Worm (Caenorhabditis elegans) whole organism, L1 larva: ENCODE results near the gene btb-8.
A peak's percentile ranks its signal among the peaks of the same experiment; 100 is the strongest.

ENCODE experiments used
- C04F5.9 ChIP-seq: sonication (generic microtip); optimal IDR thresholded peaks from 2 replicates; lab custom pipeline; 2016; ENCODE audit warnings: missing genetic modification characterization, missing compliant biosample characterization
- C34B4.2 ChIP-seq: sonication (generic microtip); optimal IDR thresholded peaks from 2 replicates; lab custom pipeline; 2017; ENCODE audit warnings: mild to moderate bottlenecking, missing genetic modification characterization, missing compliant biosample characterization
- F16B12.6 ChIP-seq: fragments of 150-350 bp; optimal IDR thresholded peaks from 2 replicates; lab custom pipeline; 2014; ENCODE audit warnings: missing biosample characterization, missing genetic modification characterization
- ama-1 ChIP-seq: fragments of 150-350 bp; optimal IDR thresholded peaks from 2 replicates; lab custom pipeline; 2014
- blmp-1 ChIP-seq: fragments of 150-350 bp; optimal IDR thresholded peaks from 2 replicates; lab custom pipeline; 2014; ENCODE audit warnings: missing biosample characterization, missing genetic modification characterization
- ceh-63 ChIP-seq: fragments of 200-800 bp; sonication (Bioruptor generic); optimal IDR thresholded peaks from 2 replicates; lab custom pipeline; 2018; ENCODE audit warnings: mild to moderate bottlenecking, missing genetic modification characterization, missing compliant biosample characterization
- ceh-8 ChIP-seq: fragments of 200-800 bp; sonication (Bioruptor generic); optimal IDR thresholded peaks from 2 replicates; lab custom pipeline; 2018; ENCODE audit warnings: mild to moderate bottlenecking, missing genetic modification characterization, moderate library complexity, missing compliant biosample characterization
- ceh-88 ChIP-seq: fragments of 200-800 bp; sonication (Bioruptor generic); IDR thresholded peaks from 2 replicates; pipeline ENCODE4 v1.3.6; 2022; ENCODE audit warnings: missing genetic modification characterization, missing compliant biosample characterization
- ceh-90 ChIP-seq: sonication (generic microtip); optimal IDR thresholded peaks from 2 replicates; lab custom pipeline; 2016; ENCODE audit warnings: missing genetic modification characterization, missing compliant biosample characterization
- dpl-1 ChIP-seq, 3 experiments: fragments of 150-350 bp in 2 of 3; sonication (generic microtip) in 1 of 3; optimal IDR thresholded peaks; 2 replicates each; lab custom pipeline; 2014 to 2017; ENCODE audit warnings: missing biosample characterization in 3 of 3, missing genetic modification characterization in 3 of 3, missing genetic modification reagents in 3 of 3
- efl-1 ChIP-seq, 4 experiments: fragments of 150-350 bp; optimal IDR thresholded peaks in 3 of 4; peaks in 1 of 4; 1 replicate in 1 of 4; 2 replicates in 3 of 4; lab custom pipeline; 2014; ENCODE audit warnings: missing biosample characterization in 2 of 4, missing genetic modification characterization in 2 of 4, missing genetic modification reagents in 2 of 4
- efl-3 ChIP-seq: fragments of 200-800 bp; sonication (Bioruptor generic); optimal IDR thresholded peaks from 2 replicates; lab custom pipeline; 2018; ENCODE audit warnings: mild to moderate bottlenecking, missing genetic modification characterization, missing compliant biosample characterization
- elt-3 ChIP-seq, 6 experiments: fragments of 150-350 bp in 1 of 6; sonication (generic microtip); optimal IDR thresholded peaks; 2 replicates each; lab custom pipeline; 2017 to 2018; ENCODE audit warnings: missing biosample characterization in 6 of 6, missing genetic modification characterization in 6 of 6, inconsistent platforms in 1 of 6
- fos-1 ChIP-seq: fragments of 150-350 bp; optimal IDR thresholded peaks from 2 replicates; lab custom pipeline; 2014; ENCODE audit warnings: missing biosample characterization, missing genetic modification characterization
- hpl-2 ChIP-seq: fragments of 150-350 bp; optimal IDR thresholded peaks from 2 replicates; lab custom pipeline; 2014; ENCODE audit warnings: missing biosample characterization, missing genetic modification reagents, missing genetic modification characterization
- irx-1 ChIP-seq: sonication (generic microtip); optimal IDR thresholded peaks from 2 replicates; lab custom pipeline; 2016; ENCODE audit warnings: missing genetic modification characterization, missing compliant biosample characterization
- lin-13 ChIP-seq: fragments of 150-350 bp; optimal IDR thresholded peaks from 2 replicates; lab custom pipeline; 2014; ENCODE audit warnings: missing biosample characterization, missing genetic modification reagents, missing genetic modification characterization
- lin-14 ChIP-seq: fragments of 200-800 bp; sonication (Bioruptor generic); optimal IDR thresholded peaks from 2 replicates; lab custom pipeline; 2018; ENCODE audit warnings: mild to moderate bottlenecking, missing genetic modification characterization, moderate library complexity, missing compliant biosample characterization
- lin-15B ChIP-seq: fragments of 150-350 bp; sonication (generic microtip); optimal IDR thresholded peaks from 3 replicates; lab custom pipeline; 2014; ENCODE audit warnings: missing biosample characterization, missing genetic modification characterization
- lin-35 ChIP-seq, 2 experiments: fragments of 150-350 bp; optimal IDR thresholded peaks; 2 replicates each; lab custom pipeline; 2014; ENCODE audit warnings: missing biosample characterization in 2 of 2, missing genetic modification characterization in 2 of 2, missing genetic modification reagents in 2 of 2
- lsy-2 ChIP-seq, 2 experiments: fragments of 150-350 bp; optimal IDR thresholded peaks; 2 replicates each; lab custom pipeline; 2014; ENCODE audit warnings: missing biosample characterization in 2 of 2, missing genetic modification characterization in 2 of 2
- mab-9 ChIP-seq: fragments of 200-800 bp; sonication (Bioruptor generic); IDR thresholded peaks from 2 replicates; pipeline ENCODE4 v1.3.6; 2022; ENCODE audit warnings: missing genetic modification reagents, missing genetic modification characterization, missing compliant biosample characterization
- mdl-1 ChIP-seq, 2 experiments: fragments of 150-350 bp; optimal IDR thresholded peaks; 2 replicates each; lab custom pipeline; 2014 to 2017; ENCODE audit warnings: missing biosample characterization in 2 of 2, missing genetic modification characterization in 2 of 2, inconsistent platforms in 1 of 2
- mef-2 ChIP-seq: fragments of 150-350 bp; optimal IDR thresholded peaks from 2 replicates; lab custom pipeline; 2014; ENCODE audit warnings: missing biosample characterization, missing genetic modification characterization
- mep-1 ChIP-seq: fragments of 150-350 bp; optimal IDR thresholded peaks from 2 replicates; lab custom pipeline; 2014; ENCODE audit warnings: missing biosample characterization, missing genetic modification characterization
- nhr-19 ChIP-seq: fragments of 200-800 bp; sonication (Bioruptor generic); conservative IDR thresholded peaks from 2 replicates; pipeline ENCODE4 v1.3.6; 2022; ENCODE audit warnings: missing genetic modification characterization, missing compliant biosample characterization
- nhr-20 ChIP-seq: sonication (generic microtip); optimal IDR thresholded peaks from 2 replicates; lab custom pipeline; 2016; ENCODE audit warnings: mild to moderate bottlenecking, missing genetic modification characterization, missing compliant biosample characterization
- nhr-237 ChIP-seq: fragments of 150-350 bp; optimal IDR thresholded peaks from 2 replicates; lab custom pipeline; 2014; ENCODE audit warnings: missing biosample characterization, missing genetic modification characterization
- nhr-71 ChIP-seq: sonication (generic microtip); optimal IDR thresholded peaks from 2 replicates; lab custom pipeline; 2016; ENCODE audit warnings: mild to moderate bottlenecking, missing genetic modification characterization, moderate library complexity, missing compliant biosample characterization
- nhr-77 ChIP-seq: fragments of 150-350 bp; optimal IDR thresholded peaks from 2 replicates; lab custom pipeline; 2014; ENCODE audit warnings: missing biosample characterization, missing genetic modification characterization
- nhr-85 ChIP-seq: sonication (generic microtip); peaks from one replicate; lab custom pipeline; 2016; ENCODE audit warnings: missing genetic modification characterization, inconsistent platforms, missing compliant biosample characterization
- pqm-1 ChIP-seq: sonication (generic microtip); optimal IDR thresholded peaks from 3 replicates; lab custom pipeline; 2017; ENCODE audit warnings: missing biosample characterization, missing genetic modification characterization
- rnt-1 ChIP-seq: sonication (generic microtip); optimal IDR thresholded peaks from 2 replicates; lab custom pipeline; 2016; ENCODE audit warnings: mild to moderate bottlenecking, missing genetic modification characterization, moderate library complexity, missing compliant biosample characterization
- sox-4 ChIP-seq: sonication (generic microtip); optimal IDR thresholded peaks from 2 replicates; lab custom pipeline; 2016; ENCODE audit warnings: missing genetic modification characterization, missing compliant biosample characterization
- sptf-1 ChIP-seq: fragments of 150-350 bp; optimal IDR thresholded peaks from 2 replicates; lab custom pipeline; 2014; ENCODE audit warnings: missing biosample characterization, missing genetic modification characterization
- tbx-2 ChIP-seq: sonication (generic microtip); optimal IDR thresholded peaks from 2 replicates; lab custom pipeline; 2016; ENCODE audit warnings: missing genetic modification characterization, missing compliant biosample characterization
- tlp-1 ChIP-seq: fragments of 150-350 bp; optimal IDR thresholded peaks from 2 replicates; lab custom pipeline; 2014; ENCODE audit warnings: missing biosample characterization, missing genetic modification characterization
- unc-130 ChIP-seq: fragments of 150-350 bp; optimal IDR thresholded peaks from 2 replicates; lab custom pipeline; 2017; ENCODE audit warnings: missing biosample characterization, missing genetic modification characterization, inconsistent platforms
- unc-30 ChIP-seq: sonication (generic microtip); optimal IDR thresholded peaks from 2 replicates; lab custom pipeline; 2017; ENCODE audit warnings: missing biosample characterization, missing genetic modification characterization
- unc-62 ChIP-seq: fragments of 150-350 bp; optimal IDR thresholded peaks from 2 replicates; lab custom pipeline; 2014; ENCODE audit warnings: missing biosample characterization, missing genetic modification reagents, missing genetic modification characterization
- unc-86 ChIP-seq: sonication (generic microtip); optimal IDR thresholded peaks from 2 replicates; lab custom pipeline; 2016; ENCODE audit warnings: missing genetic modification characterization, missing compliant biosample characterization
- unc-98 ChIP-seq: fragments of 200-800 bp; sonication (Bioruptor generic); IDR thresholded peaks from 2 replicates; pipeline ENCODE4 v1.3.6; 2022; ENCODE audit warnings: missing genetic modification characterization, missing compliant biosample characterization
- xbp-1 ChIP-seq: sonication (generic microtip); optimal IDR thresholded peaks from 2 replicates; lab custom pipeline; 2016; ENCODE audit warnings: missing genetic modification characterization, missing compliant biosample characterization
- ztf-11 ChIP-seq, 2 experiments: sonication (generic microtip); optimal IDR thresholded peaks; 2 replicates each; lab custom pipeline; 2016 to 2017; ENCODE audit warnings: missing genetic modification characterization in 2 of 2, missing biosample characterization in 1 of 2, missing compliant biosample characterization in 1 of 2
- ztf-4 ChIP-seq: fragments of 150-350 bp; optimal IDR thresholded peaks from 2 replicates; lab custom pipeline; 2014; ENCODE audit warnings: missing biosample characterization, missing genetic modification characterization

Gene btb-8

ce11 chrII:1736353-1736752 is 13.8 kb downstream of the btb-8 start, which contains the start of gene ceh-83:
TSS of gene ceh-83 (minus strand) at chrII:1736533.
- peak; percentile 80 for TF ChIP-seq lin-14
- TF ChIP-seq nhr-85 (tag; lab: Kevin White, UChicago) = peak; percentile 59
- TF ChIP-seq rnt-1 = peak; percentile 50
- TF ChIP-seq efl-1 (optimal IDR thresholded peaks at IDR 0.05; lab: Kevin White, UChicago) = peak; percentile 57 to 68
- TF ChIP-seq efl-1 (GFP tag; optimal IDR thresholded peaks at IDR 0.05 in 1 of 2; lab: Kevin White, UChicago) = peak; percentile 36 to 94
- TF ChIP-seq nhr-71 = no peak
- no peak for TF ChIP-seq elt-3 (tag; optimal IDR thresholded peaks at IDR 0.05; lab: Kevin White, UChicago)
- peak in 2 of 3 experiments; percentile 16 to 34 for TF ChIP-seq dpl-1 (GFP tag; optimal IDR thresholded peaks at IDR 0.05; lab: Kevin White, UChicago)
- TF ChIP-seq nhr-237 = no peak
- peak; percentile 19 for TF ChIP-seq nhr-20 (tag; lab: Kevin White, UChicago)
- peak; percentile 2 to 64 for TF ChIP-seq lin-35 (GFP tag; optimal IDR thresholded peaks at IDR 0.05; lab: Kevin White, UChicago)
- no peak for TF ChIP-seq C34B4.2
- TF ChIP-seq unc-130 = no peak

- TF ChIP-seq ceh-90 (tag; lab: Kevin White, UChicago) (no peak), C04F5.9 (no peak), ama-1 (lab: Kevin White, UChicago) (no peak), efl-1 (optimal IDR thresholded peaks at IDR 0.05; lab: Kevin White, UChicago) (no peak), efl-1 (GFP tag; optimal IDR thresholded peaks at IDR 0.05 in 1 of 2; lab: Kevin White, UChicago) (no peak), ceh-88 (GFP tag; lab: Robert Waterston, UW) (no peak), nhr-19 (no peak), lin-13 (GFP tag; lab: Kevin White, UChicago) (no peak), unc-130 (no peak), hpl-2 (no peak), nhr-77 (tag; lab: Kevin White, UChicago) (no peak), mef-2 (tag; lab: Kevin White, UChicago) (no peak), ztf-11 (tag; optimal IDR thresholded peaks at IDR 0.05; lab: Kevin White, UChicago) (no peak), mep-1 (no peak), unc-86 (no peak)
Observed at ce11 chrII:1738844-1739243, 16.3 kb downstream of the btb-8 start, which contains the start of the genes irld-9 and irld-33. TSS of gene irld-9 (minus strand) at chrII:1738944. TSS of gene irld-33 (plus strand) at chrII:1739052.

- no peak for TF ChIP-seq irx-1 (tag; lab: Kevin White, UChicago)
- TF ChIP-seq ceh-63 (GFP tag; lab: Kevin White, UChicago) = no peak
- TF ChIP-seq mep-1 = no peak
- no peak for TF ChIP-seq efl-1 (optimal IDR thresholded peaks at IDR 0.05; lab: Kevin White, UChicago)
- TF ChIP-seq efl-1 (GFP tag; optimal IDR thresholded peaks at IDR 0.05 in 1 of 2; lab: Kevin White, UChicago) = peak in 1 of 2 experiments; percentile 26
Observed at ce11 chrII:1741248-1741647, 18.7 kb downstream of the btb-8 start, which contains the start of gene K07G6.1. TSS of gene K07G6.1 (plus strand) at chrII:1741548.

- TF ChIP-seq mab-9 (GFP tag; lab: Robert Waterston, UW) (no peak), F16B12.6 (no peak), unc-98 (GFP tag; lab: Robert Waterston, UW) (no peak), mep-1 (no peak), sptf-1 (tag; lab: Kevin White, UChicago) (no peak), xbp-1 (tag; lab: Kevin White, UChicago) (no peak), ama-1 (lab: Kevin White, UChicago) (no peak), fos-1 (tag; lab: Kevin White, UChicago) (no peak), C04F5.9 (no peak), unc-30 (no peak), dpl-1 (GFP tag; optimal IDR thresholded peaks at IDR 0.05; lab: Kevin White, UChicago) (no peak), efl-3 (GFP tag; lab: Kevin White, UChicago) (no peak)
Observed at ce11 chrII:1742535-1742934, 20.0 kb downstream of the btb-8 start, which contains the start of gene F36H5.12. TSS of gene F36H5.12 (plus strand) at chrII:1742835.

- TF ChIP-seq tbx-2 (tag; lab: Kevin White, UChicago) (no peak), rnt-1 (no peak), C34B4.2 (no peak), sptf-1 (tag; lab: Kevin White, UChicago) (no peak), irx-1 (tag; lab: Kevin White, UChicago) (no peak), ztf-4 (tag; lab: Kevin White, UChicago) (no peak), nhr-85 (tag; lab: Kevin White, UChicago) (no peak), lin-15B (tag; lab: Kevin White, UChicago) (no peak), F16B12.6 (no peak), mdl-1 (tag; optimal IDR thresholded peaks at IDR 0.05; lab: Kevin White, UChicago) (no peak), pqm-1 (tag; lab: Kevin White, UChicago) (no peak), blmp-1 (no peak), lsy-2 (tag; optimal IDR thresholded peaks at IDR 0.05; lab: Kevin White, UChicago) (no peak), ama-1 (lab: Kevin White, UChicago) (no peak), sox-4 (tag; lab: Kevin White, UChicago) (no peak), ceh-8 (GFP tag; lab: Kevin White, UChicago) (no peak), tlp-1 (tag; lab: Kevin White, UChicago) (no peak), efl-3 (GFP tag; lab: Kevin White, UChicago) (no peak), unc-62 (no peak)
Observed at ce11 chrII:1744183-1744582, 21.6 kb downstream of the btb-8 start, which contains the start of gene clec-19. TSS of gene clec-19 (plus strand) at chrII:1744483.
